Worm (Caenorhabditis elegans): Measurements from ENCODE around the gene C23G10.7.

The C23G10.7 gene

DNA sequence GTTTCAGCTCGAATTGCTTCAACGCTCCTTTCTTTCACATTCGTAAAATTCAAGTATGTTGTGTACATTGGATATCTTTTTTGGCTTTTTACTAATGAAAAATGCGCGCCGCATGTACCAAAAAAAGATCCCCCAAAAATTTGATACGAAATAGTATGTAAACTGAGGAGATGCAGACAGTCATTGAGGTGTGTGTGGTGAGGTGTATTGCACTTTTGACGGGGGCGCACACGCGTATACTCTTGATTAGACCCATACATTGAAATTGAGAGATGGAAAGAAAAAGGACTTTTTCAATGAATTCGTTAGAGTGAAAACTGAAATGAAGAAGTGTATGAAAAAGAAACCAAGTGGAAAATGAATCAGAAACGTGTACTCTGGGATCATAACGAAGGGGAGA is 23.2 kb upstream of the C23G10.7 start:
- TF ChIP-seq ekl-4 (GFP tag; IDR thresholded peaks at IDR 0.05) = no peak
- TF ChIP-seq hmg-1.2 (GFP tag; IDR thresholded peaks at IDR 0.05) = peak; percentile 82

ce11 chrIII:6216833-6217466 is 18.7 kb upstream of the C23G10.7 start, which contains the start of gene hot-4:
Gene hot-4 (plus strand): TSS chrIII:6217416.
- TF ChIP-seq lin-35 (GFP tag; optimal IDR thresholded peaks at IDR 0.05) (no peak), madf-6 (GFP tag; IDR thresholded peaks at IDR 0.05) (peak; percentile 84), F23B12.7 (tag; optimal IDR thresholded peaks at IDR 0.05; ENCODE audit: insufficient read depth) (no peak), F33H1.4 (GFP tag; IDR thresholded peaks at IDR 0.05) (peak; percentile 18; the same call in 1 of the 2 replicates), madf-8 (GFP tag; conservative IDR thresholded peaks at IDR 0.05) (peak; percentile 31; the same call in 1 of the 2 replicates), hsf-1 (GFP tag; IDR thresholded peaks at IDR 0.05) (no peak), dpl-1 (GFP tag; optimal IDR thresholded peaks at IDR 0.05) (peak; percentile 19), akir-1 (GFP tag; optimal IDR thresholded peaks at IDR 0.05) (no peak), efl-1 (GFP tag; optimal IDR thresholded peaks at IDR 0.05) (peak; percentile 66)

ce11 chrIII:6215943-6216342 is 17.7 kb upstream of the C23G10.7 start:
- TF ChIP-seq him-1 (tag; optimal IDR thresholded peaks at IDR 0.05) (no peak), C06A6.2 (GFP tag; conservative IDR thresholded peaks at IDR 0.05) (no peak), hmg-20 (GFP tag; IDR thresholded peaks at IDR 0.05) (no peak), somi-1 (GFP tag; optimal IDR thresholded peaks at IDR 0.05) (no peak), nhr-90 (tag; optimal IDR thresholded peaks at IDR 0.05) (no peak), ceh-27 (GFP tag; optimal IDR thresholded peaks at IDR 0.05) (no peak), T07F8.4 (tag; optimal IDR thresholded peaks at IDR 0.05) (no peak), bed-1 (GFP tag; IDR thresholded peaks at IDR 0.05) (no peak)

DNA sequence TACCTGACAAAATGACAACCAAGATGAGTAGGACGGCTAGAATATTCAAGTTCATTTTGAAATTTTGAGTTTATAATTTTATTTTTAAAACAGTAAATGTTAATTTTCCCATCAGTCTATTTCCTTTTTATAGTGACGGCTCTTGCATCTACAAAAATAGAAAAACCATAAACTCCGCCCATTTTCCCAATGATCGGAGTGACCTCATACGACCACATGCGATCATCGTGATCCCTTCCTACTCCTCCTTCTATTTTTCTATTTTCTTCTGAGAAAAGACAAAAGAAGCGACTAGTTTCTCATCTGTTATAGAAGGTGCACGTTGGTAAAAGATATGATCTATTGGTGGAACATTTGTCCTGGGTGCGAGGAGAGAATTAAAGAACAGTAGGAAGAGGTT is 17.3 kb upstream of the C23G10.7 start, which contains the start of gene C23G10.11:
Gene C23G10.11 (minus strand): TSS at position 101 of the 400 bp plus-strand sequence.
- no peak for TF ChIP-seq madf-3 (GFP tag; IDR thresholded peaks at IDR 0.05)
- no peak for TF ChIP-seq rec-8 (tag; optimal IDR thresholded peaks at IDR 0.05)

DNA sequence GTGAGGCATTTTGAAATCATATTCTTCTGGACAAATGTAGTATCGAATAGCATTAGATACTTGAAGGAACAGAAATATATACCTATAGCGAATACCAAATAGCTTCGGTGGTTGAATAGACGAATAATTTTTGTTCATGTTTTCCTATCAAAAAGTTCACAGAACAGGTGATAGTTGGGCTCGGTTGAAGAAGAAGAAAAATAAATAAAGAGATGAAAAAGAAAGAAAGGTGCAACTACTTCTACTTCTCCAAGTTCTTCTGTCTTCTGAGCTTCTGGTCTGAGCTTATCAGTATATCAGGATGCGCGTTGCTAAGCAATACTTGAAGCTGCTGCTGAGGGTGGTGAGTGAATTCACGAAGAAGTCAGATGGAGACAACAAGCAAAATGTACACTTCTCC is 15.7 kb upstream of the C23G10.7 start, which contains the start of gene C23G10.10:
Gene C23G10.10 (minus strand): TSS at position 101 of the 400 bp plus-strand sequence.
- TF ChIP-seq nfyb-1 (GFP tag; IDR thresholded peaks at IDR 0.05) (no peak), ztf-22 (GFP tag; optimal IDR thresholded peaks at IDR 0.05) (no peak), hmg-20 (GFP tag; IDR thresholded peaks at IDR 0.05) (no peak), Y56A3A.18 (GFP tag; IDR thresholded peaks at IDR 0.05) (no peak), rec-8 (tag; optimal IDR thresholded peaks at IDR 0.05) (no peak)

DNA sequence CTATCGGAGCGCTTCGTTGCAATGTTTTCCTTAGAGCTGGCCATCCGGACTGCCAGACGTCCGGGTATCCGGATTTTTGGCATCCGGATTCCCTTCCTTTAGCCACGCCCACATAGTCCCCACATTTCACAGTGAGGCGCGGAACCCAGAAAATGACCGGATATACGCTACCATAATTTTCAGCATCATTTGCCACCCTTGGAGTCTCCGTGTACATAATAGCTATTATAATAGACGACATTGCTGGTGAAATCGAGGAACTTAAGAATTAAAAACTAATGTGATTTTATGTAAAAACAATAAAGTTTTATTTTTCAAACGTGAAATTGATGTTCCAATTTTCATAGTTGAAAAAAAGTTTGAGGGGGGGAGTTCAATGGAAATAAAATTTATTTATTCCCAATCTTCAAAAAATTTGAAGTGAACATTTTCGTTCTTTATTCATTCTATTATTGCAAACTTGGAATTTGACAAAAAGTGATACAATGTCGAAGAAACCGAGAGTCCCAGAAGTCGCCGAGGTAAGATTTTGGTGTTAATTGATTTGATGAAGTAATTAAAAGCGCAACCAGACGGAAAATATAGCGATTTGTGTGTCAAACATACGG is 12.1 kb upstream of the C23G10.7 start:
- TF ChIP-seq dpl-1 (GFP tag; optimal IDR thresholded peaks at IDR 0.05) (no peak), efl-1 (GFP tag; optimal IDR thresholded peaks at IDR 0.05) (no peak), hmg-1.2 (GFP tag; IDR thresholded peaks at IDR 0.05) (peak; percentile 86), snpc-1.3 (tag; optimal IDR thresholded peaks at IDR 0.05; ENCODE audit: insufficient read depth) (peak; percentile 71), ceh-40 (GFP tag; IDR thresholded peaks at IDR 0.05) (no peak), madf-10 (tag; optimal IDR thresholded peaks at IDR 0.05) (no peak), F57A8.1 (GFP tag; optimal IDR thresholded peaks at IDR 0.05) (no peak), attf-5 (GFP tag; optimal IDR thresholded peaks at IDR 0.05) (no peak), repo-1 (tag; optimal IDR thresholded peaks at IDR 0.05) (peak; percentile 21), ceh-58 (GFP tag; IDR thresholded peaks at IDR 0.05) (no peak), T26A5.8 (tag; optimal IDR thresholded peaks at IDR 0.05) (no peak), Y53G8AR.9 (GFP tag; conservative IDR thresholded peaks at IDR 0.05) (no peak; the same call in 1 of the 2 replicates), athp-1 (tag; optimal IDR thresholded peaks at IDR 0.05) (peak; percentile 64), bed-1 (GFP tag; IDR thresholded peaks at IDR 0.05) (no peak), sea-2 (GFP tag; IDR thresholded peaks at IDR 0.05) (no peak), F37B4.10 (GFP tag; IDR thresholded peaks at IDR 0.05) (no peak), aptf-3 (GFP tag; IDR thresholded peaks at IDR 0.05) (no peak), B0261.1 (tag; optimal IDR thresholded peaks at IDR 0.05) (peak; percentile 4)

Data from whole organism, young adult.